Worm (Caenorhabditis elegans): ENCODE data around the gene T06E6.10.

- TF ChIP-seq unc-39 (tag; optimal IDR thresholded peaks at IDR 0.05) (no peak), lin-13 (GFP tag; optimal IDR thresholded peaks at IDR 0.05) (no peak), nhr-10 (tag; optimal IDR thresholded peaks at IDR 0.05) (no peak), nhr-237 (tag; optimal IDR thresholded peaks at IDR 0.05) (no peak), blmp-1 (tag; optimal IDR thresholded peaks at IDR 0.05; ENCODE audit: insufficient read depth) (no peak), lin-39 (tag; optimal IDR thresholded peaks at IDR 0.05) (no peak), mdl-1 (tag; optimal IDR thresholded peaks at IDR 0.05) (no peak)
Observed at ce11 chrV:15413847-15414246, 4.1 kb upstream of the T06E6.10 start, which contains the start of gene srh-264.

Measured in whole organism, L2 larva.